Fruit fly (Drosophila melanogaster): Measurements from ENCODE around the gene CG13712.

Gene CG13712

DNA sequence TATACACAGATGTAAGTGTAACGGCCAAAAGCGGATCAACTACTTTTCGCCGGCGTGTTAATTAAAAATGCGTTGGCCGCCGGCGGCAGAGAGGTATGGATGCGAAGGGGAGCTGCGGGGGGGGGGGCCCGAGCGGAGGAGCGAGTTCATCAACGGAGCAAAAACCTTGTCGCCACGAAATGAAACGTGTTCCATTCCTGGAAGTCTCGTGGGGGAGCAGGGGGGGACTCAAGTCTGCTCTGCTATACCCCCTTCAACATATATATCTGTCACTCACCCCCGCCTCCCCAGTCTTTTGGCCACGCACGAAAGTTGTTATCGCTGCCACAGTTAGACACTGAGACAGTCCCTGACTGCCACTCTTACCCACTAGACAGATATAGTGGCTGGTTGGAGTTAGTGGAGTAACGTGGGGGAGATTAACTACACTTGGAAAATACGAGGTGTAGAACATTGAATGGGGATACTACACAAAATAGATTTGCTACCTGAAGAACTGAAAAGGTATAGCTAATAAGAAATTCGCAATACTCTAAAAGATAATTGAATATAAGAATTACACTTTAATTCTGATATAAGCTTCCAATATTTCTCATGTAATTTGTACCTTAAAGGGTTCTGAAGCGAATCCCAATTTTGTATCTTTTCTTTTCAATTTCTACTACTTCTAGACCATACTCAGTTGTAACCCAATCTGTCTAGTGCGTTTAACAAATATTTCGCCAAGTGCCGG is 37.6 kb upstream of the CG13712 start:
- peak; percentile 23 for TF ChIP-seq Snoo (tag; optimal IDR thresholded peaks at IDR 0.05)
- TF ChIP-seq CG8301 (tag; optimal IDR thresholded peaks at IDR 0.05): peak; percentile 53
- peak; percentile 37 for TF ChIP-seq CG9948 (tag; optimal IDR thresholded peaks at IDR 0.05)
- peak; percentile 40 for TF ChIP-seq CG15710 (tag; optimal IDR thresholded peaks at IDR 0.05)
- peak; percentile 30 for TF ChIP-seq CG34367 (tag; optimal IDR thresholded peaks at IDR 0.05)
- TF ChIP-seq EcR (GFP tag; optimal IDR thresholded peaks at IDR 0.05): peak; percentile 93
- TF ChIP-seq Pif1B (GFP tag; optimal IDR thresholded peaks at IDR 0.05): no peak
- no peak for TF ChIP-seq Pif1A (GFP tag; optimal IDR thresholded peaks at IDR 0.05)
- peak; percentile 50 for TF ChIP-seq CG17806 (tag; optimal IDR thresholded peaks at IDR 0.05)
- TF ChIP-seq rn (GFP tag; IDR thresholded peaks at IDR 0.05): 0 out of 2 replicates have a peak, but pooled peaks have one; percentile 4
- peak; percentile 84 for TF ChIP-seq CG13204 (GFP tag; optimal IDR thresholded peaks at IDR 0.05)
- peak; percentile 76 for TF ChIP-seq CG8159 (tag; optimal IDR thresholded peaks at IDR 0.05)
- TF ChIP-seq CG14655 (GFP tag; optimal IDR thresholded peaks at IDR 0.05): peak; percentile 59
- TF ChIP-seq D1 (tag; optimal IDR thresholded peaks at IDR 0.05): no peak

DNA sequence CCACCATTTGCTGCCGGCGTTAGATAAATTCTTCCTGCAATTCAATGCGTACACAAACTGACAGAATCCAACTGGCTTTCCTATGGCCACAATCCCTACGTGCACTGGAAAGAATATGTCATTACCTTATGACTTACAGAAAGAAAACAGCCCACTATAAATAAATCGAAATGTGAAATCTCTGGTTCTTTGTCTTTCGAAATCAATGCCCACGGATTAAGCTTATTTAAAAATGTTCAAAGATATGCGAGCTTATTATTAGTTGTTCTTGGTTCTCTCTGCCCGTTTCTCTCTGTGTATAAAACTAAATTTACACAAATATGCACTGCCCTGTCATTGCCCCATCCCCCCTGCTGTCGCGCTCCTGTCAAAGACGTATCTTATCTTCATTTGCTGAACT is 35.5 kb upstream of the CG13712 start:
- TF ChIP-seq CG15710 (tag; optimal IDR thresholded peaks at IDR 0.05) (no peak), rn (GFP tag; IDR thresholded peaks at IDR 0.05) (no peak), CG17806 (tag; optimal IDR thresholded peaks at IDR 0.05) (no peak), CG10348 (GFP tag; IDR thresholded peaks at IDR 0.05) (no peak), CG34367 (tag; optimal IDR thresholded peaks at IDR 0.05) (no peak), fd96Ca (GFP tag; IDR thresholded peaks at IDR 0.05) (0 out of 3 replicates have a peak, but pooled peaks have one; percentile 35), CG4496 (GFP tag; IDR thresholded peaks at IDR 0.05) (0 out of 3 replicates have a peak, but pooled peaks have one; percentile 42), CG32121 (GFP tag; IDR thresholded peaks at IDR 0.05) (no peak), CG9948 (tag; optimal IDR thresholded peaks at IDR 0.05) (peak; percentile 34), Snoo (tag; optimal IDR thresholded peaks at IDR 0.05) (no peak), Pif1A (GFP tag; optimal IDR thresholded peaks at IDR 0.05) (peak; percentile 22), Pif1B (GFP tag; optimal IDR thresholded peaks at IDR 0.05) (peak; percentile 31), EcR (GFP tag; optimal IDR thresholded peaks at IDR 0.05) (no peak), CG14655 (GFP tag; optimal IDR thresholded peaks at IDR 0.05) (peak; percentile 80), CG8301 (tag; optimal IDR thresholded peaks at IDR 0.05) (peak; percentile 69), CG8159 (tag; optimal IDR thresholded peaks at IDR 0.05) (peak; percentile 8), gl (tag; optimal IDR thresholded peaks at IDR 0.05) (no peak), Ets98B (GFP tag; IDR thresholded peaks at IDR 0.05) (no peak)

DNA sequence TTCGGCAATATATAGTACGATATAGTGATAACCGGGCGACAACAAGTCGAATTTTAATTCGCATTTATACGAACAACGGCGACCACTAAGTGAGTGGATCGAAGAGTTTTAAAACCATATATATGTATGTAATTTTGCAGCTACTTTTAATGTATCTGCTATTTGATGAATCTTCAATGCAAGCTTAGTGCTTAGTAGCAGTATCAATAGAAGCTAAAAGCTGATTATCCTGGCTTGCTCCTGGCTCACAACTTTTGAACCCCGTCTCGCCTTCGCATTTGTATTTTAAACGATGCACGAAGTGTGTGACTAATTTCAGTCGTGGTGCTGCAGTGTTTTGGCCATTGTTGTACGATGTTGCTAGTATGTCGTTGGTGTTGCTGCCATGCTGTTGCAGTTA is 27.0 kb upstream of the CG13712 start:
- TF ChIP-seq CG13204 (GFP tag; optimal IDR thresholded peaks at IDR 0.05) (no peak), Ets98B (GFP tag; IDR thresholded peaks at IDR 0.05) (peak; percentile 74), CG32121 (GFP tag; IDR thresholded peaks at IDR 0.05) (peak; percentile 76), CG12605 (GFP tag; IDR thresholded peaks at IDR 0.05) (no peak), CG4496 (GFP tag; IDR thresholded peaks at IDR 0.05) (peak; percentile 60; the same call in 1 of the 3 replicates), CG14655 (GFP tag; optimal IDR thresholded peaks at IDR 0.05) (peak; percentile 14), CG10348 (GFP tag; IDR thresholded peaks at IDR 0.05) (peak; percentile 35; the same call in 1 of the 2 replicates), Pif1B (GFP tag; optimal IDR thresholded peaks at IDR 0.05) (no peak), gl (tag; optimal IDR thresholded peaks at IDR 0.05) (no peak), D1 (tag; optimal IDR thresholded peaks at IDR 0.05) (no peak), rn (GFP tag; IDR thresholded peaks at IDR 0.05) (no peak), CG9948 (tag; optimal IDR thresholded peaks at IDR 0.05) (no peak), Pif1A (GFP tag; optimal IDR thresholded peaks at IDR 0.05) (no peak), fd96Ca (GFP tag; IDR thresholded peaks at IDR 0.05) (peak; percentile 62; the same call in 2 of the 3 replicates), CG17806 (tag; optimal IDR thresholded peaks at IDR 0.05) (no peak), CG15710 (tag; optimal IDR thresholded peaks at IDR 0.05) (no peak), EcR (GFP tag; optimal IDR thresholded peaks at IDR 0.05) (no peak), Snoo (tag; optimal IDR thresholded peaks at IDR 0.05) (no peak), CG8301 (tag; optimal IDR thresholded peaks at IDR 0.05) (no peak), CG34367 (tag; optimal IDR thresholded peaks at IDR 0.05) (no peak), CG8159 (tag; optimal IDR thresholded peaks at IDR 0.05) (no peak)

DNA sequence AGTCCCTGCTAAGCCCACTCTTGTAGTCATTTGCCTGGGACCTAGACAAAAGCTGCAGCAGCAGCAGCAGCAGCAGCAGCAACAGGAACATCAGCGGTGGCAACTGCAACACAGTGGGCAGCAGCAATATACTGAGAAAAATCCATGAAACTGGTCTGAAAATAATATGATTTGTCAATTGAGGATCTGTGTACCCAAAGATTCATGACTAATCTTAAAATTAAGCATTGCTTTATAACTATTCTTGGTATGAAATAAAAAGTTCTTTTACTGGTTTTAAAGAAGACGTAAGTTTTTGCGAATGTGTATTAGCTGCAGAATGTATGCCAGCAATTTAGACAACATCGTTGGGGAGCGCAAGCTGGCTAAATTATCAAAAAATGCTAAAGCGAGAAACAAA is 22.0 kb upstream of the CG13712 start:
- peak; percentile 27 for TF ChIP-seq CG8301 (tag; optimal IDR thresholded peaks at IDR 0.05)
- TF ChIP-seq CG12605 (GFP tag; IDR thresholded peaks at IDR 0.05): peak; percentile 36
- no peak for TF ChIP-seq EcR (GFP tag; optimal IDR thresholded peaks at IDR 0.05)
- peak; percentile 56 for TF ChIP-seq CG14655 (GFP tag; optimal IDR thresholded peaks at IDR 0.05)
- no peak for TF ChIP-seq D1 (tag; optimal IDR thresholded peaks at IDR 0.05)
- TF ChIP-seq CG13204 (GFP tag; optimal IDR thresholded peaks at IDR 0.05): no peak
- peak; percentile 49 for TF ChIP-seq Pif1B (GFP tag; optimal IDR thresholded peaks at IDR 0.05)
- peak; percentile 69 for TF ChIP-seq CG34367 (tag; optimal IDR thresholded peaks at IDR 0.05)
- TF ChIP-seq CG15710 (tag; optimal IDR thresholded peaks at IDR 0.05): peak; percentile 73
- TF ChIP-seq CG32121 (GFP tag; IDR thresholded peaks at IDR 0.05): no peak
- peak; percentile 65 for TF ChIP-seq CG17806 (tag; optimal IDR thresholded peaks at IDR 0.05)
- peak; percentile 69; the same call in 1 of the 3 replicates for TF ChIP-seq CG4496 (GFP tag; IDR thresholded peaks at IDR 0.05)
- TF ChIP-seq fd96Ca (GFP tag; IDR thresholded peaks at IDR 0.05): no peak
- peak; percentile 35; the same call in 1 of the 2 replicates for TF ChIP-seq Ets98B (GFP tag; IDR thresholded peaks at IDR 0.05)
- TF ChIP-seq Pif1A (GFP tag; optimal IDR thresholded peaks at IDR 0.05): peak; percentile 68
- peak; percentile 48 for TF ChIP-seq CG8159 (tag; optimal IDR thresholded peaks at IDR 0.05)
- TF ChIP-seq CG9948 (tag; optimal IDR thresholded peaks at IDR 0.05): peak; percentile 71

DNA sequence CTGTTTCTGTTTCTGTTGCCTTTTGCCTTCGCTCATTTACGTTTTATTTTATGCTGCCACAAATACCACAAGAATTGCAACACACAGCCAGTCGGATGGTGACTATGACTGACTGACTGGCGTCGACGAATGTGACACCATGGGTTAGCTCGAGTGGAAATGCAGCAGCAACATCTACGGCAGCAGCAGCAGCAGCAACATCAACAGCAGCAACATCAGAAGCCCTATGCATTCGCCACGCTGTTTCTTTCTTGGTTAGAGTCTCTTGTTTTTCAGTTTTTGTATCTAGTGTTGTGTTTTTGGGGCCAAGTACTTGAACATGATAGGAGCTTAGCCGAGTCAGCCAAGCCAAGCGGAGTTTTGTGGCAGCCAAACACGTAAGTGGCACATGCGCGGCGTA is 20.1 kb upstream of the CG13712 start:
- TF ChIP-seq CG13204 (GFP tag; optimal IDR thresholded peaks at IDR 0.05) (no peak), CG15710 (tag; optimal IDR thresholded peaks at IDR 0.05) (no peak), CG32121 (GFP tag; IDR thresholded peaks at IDR 0.05) (no peak), CG9948 (tag; optimal IDR thresholded peaks at IDR 0.05) (no peak), CG8159 (tag; optimal IDR thresholded peaks at IDR 0.05) (no peak), CG34367 (tag; optimal IDR thresholded peaks at IDR 0.05) (no peak), fd96Ca (GFP tag; IDR thresholded peaks at IDR 0.05) (no peak)
